Worm (Caenorhabditis elegans) whole organism, mixed stage, embryonic: ENCODE measurements around the gene him-18.

Experiments
- ces-1 ChIP-seq: fragments of 150-350 bp; optimal IDR thresholded peaks from 2 replicates; lab custom pipeline; 2014; ENCODE audit warnings: missing biosample characterization, missing genetic modification reagents, missing genetic modification characterization
- mab-5 ChIP-seq: fragments of 150-350 bp; optimal IDR thresholded peaks from 2 replicates; lab custom pipeline; 2014; ENCODE audit warnings: missing biosample characterization, missing genetic modification characterization

- TF ChIP-seq ces-1 (GFP tag; lab: Kevin White, UChicago) = no peak
- no peak for TF ChIP-seq mab-5 (tag; lab: Kevin White, UChicago)
Observed at ce11 chrIII:4697819-4698218, 17.2 kb downstream of the him-18 start, which contains the start of gene dnj-18.
